Fruit fly (Drosophila melanogaster) whole organism, wandering third instar larva: Measurements from ENCODE around the gene CG13784.
A peak's percentile ranks its signal among the peaks of the same experiment; 100 is the strongest.

Source experiments
- Abd-B ChIP-seq: fragments of >200 bp; optimal IDR thresholded peaks from 2 replicates; lab custom pipeline; 2017; ENCODE audit warnings: missing biosample characterization, missing genetic modification characterization
- CG32264 ChIP-seq: fragments of 200-800 bp; sonication (Bioruptor generic); optimal IDR thresholded peaks from 2 replicates; lab custom pipeline; 2016; ENCODE audit warnings: missing biosample characterization, missing genetic modification characterization
- CG9705 ChIP-seq: fragments of 200-800 bp; sonication (Bioruptor generic); optimal IDR thresholded peaks from 2 replicates; lab custom pipeline; 2018; ENCODE audit warnings: missing biosample characterization, mild to moderate bottlenecking, missing genetic modification characterization
- CrebA ChIP-seq: fragments of 200-800 bp; sonication (Bioruptor generic); optimal IDR thresholded peaks from 2 replicates; lab custom pipeline; 2016; ENCODE audit warnings: missing biosample characterization, mild to moderate bottlenecking, missing genetic modification characterization, borderline replicate concordance
- Dfd ChIP-seq: fragments of >200 bp; optimal IDR thresholded peaks from 2 replicates; lab custom pipeline; 2017; ENCODE audit warnings: missing biosample characterization, missing genetic modification characterization
- Dif ChIP-seq: fragments of 200-275, 200-300 bp; sonication (Bioruptor generic); optimal IDR thresholded peaks from 2 replicates; lab custom pipeline; 2018; ENCODE audit warnings: missing biosample characterization, missing genetic modification characterization; ENCODE audit not compliant: partially characterized antibody
- GATAd ChIP-seq: sonication (Bioruptor generic); optimal IDR thresholded peaks from 2 replicates; lab custom pipeline; 2016; ENCODE audit warnings: missing biosample characterization, missing genetic modification characterization
- HLH106 ChIP-seq: fragments of 200-800 bp; optimal IDR thresholded peaks from 3 replicates; lab custom pipeline; 2019; ENCODE audit warnings: missing biosample characterization, mild to moderate bottlenecking, missing genetic modification characterization, moderate library complexity
- Hnf4 ChIP-seq: fragments of 200-800 bp; sonication (Bioruptor generic); optimal IDR thresholded peaks from 2 replicates; lab custom pipeline; 2016; ENCODE audit warnings: missing biosample characterization, mild to moderate bottlenecking, missing genetic modification characterization
- Hr78 ChIP-seq: fragments of >200 bp; optimal IDR thresholded peaks from 2 replicates; lab custom pipeline; 2017; ENCODE audit warnings: missing biosample characterization, missing genetic modification characterization
- Hr83 ChIP-seq: fragments of 200-300 bp; sonication (Bioruptor generic); optimal IDR thresholded peaks from 2 replicates; lab custom pipeline; 2016; ENCODE audit warnings: missing biosample characterization, mild to moderate bottlenecking, missing genetic modification characterization, moderate library complexity; ENCODE audit not compliant: poor library complexity, severe bottlenecking
- Jra ChIP-seq: sonication (Bioruptor generic); optimal IDR thresholded peaks from 2 replicates; lab custom pipeline; 2016; ENCODE audit warnings: missing biosample characterization, missing genetic modification characterization
- Mio ChIP-seq: sonication (Bioruptor generic); optimal IDR thresholded peaks from 2 replicates; lab custom pipeline; 2016; ENCODE audit warnings: missing biosample characterization, missing genetic modification characterization
- Myc ChIP-seq: fragments of >200 bp; optimal IDR thresholded peaks from 2 replicates; lab custom pipeline; 2017
- N ChIP-seq: fragments of >200 bp; optimal IDR thresholded peaks from 2 replicates; lab custom pipeline; 2018; ENCODE audit warnings: missing biosample characterization, missing external identifiers, missing genetic modification characterization
- OdsH ChIP-seq: fragments of 200-800 bp; sonication (Bioruptor generic); optimal IDR thresholded peaks from 2 replicates; lab custom pipeline; 2016; ENCODE audit warnings: missing biosample characterization, mild to moderate bottlenecking, missing genetic modification characterization
- Rel ChIP-seq, 2 experiments: fragments of 200-800 bp; sonication (Bioruptor generic) in 1 of 2; optimal IDR thresholded peaks; 2 replicates in 1 of 2; 3 replicates in 1 of 2; lab custom pipeline; 2016 to 2019; ENCODE audit warnings: mild to moderate bottlenecking in 2 of 2, missing biosample characterization in 2 of 2, missing genetic modification characterization in 2 of 2, moderate library complexity in 1 of 2
- Sp1 ChIP-seq: fragments of 200-800 bp; sonication (Bioruptor generic); optimal IDR thresholded peaks from 3 replicates; lab custom pipeline; 2019; ENCODE audit warnings: missing biosample characterization, mild to moderate bottlenecking, missing genetic modification characterization, moderate library complexity
- Vsx2 ChIP-seq: fragments of 200-300, 225-300 bp; sonication (Bioruptor generic); optimal IDR thresholded peaks from 2 replicates; lab custom pipeline; 2018; ENCODE audit warnings: missing biosample characterization, missing genetic modification characterization; ENCODE audit not compliant: partially characterized antibody
- br ChIP-seq: fragments of 200-800 bp; sonication (Bioruptor generic); optimal IDR thresholded peaks from 2 replicates; lab custom pipeline; 2016; ENCODE audit warnings: missing biosample characterization, missing genetic modification characterization
- brk ChIP-seq: fragments of 200-800 bp; sonication (Bioruptor generic); optimal IDR thresholded peaks from 2 replicates; lab custom pipeline; 2016; ENCODE audit warnings: missing biosample characterization, mild to moderate bottlenecking, missing genetic modification characterization
- dl ChIP-seq, 2 experiments: fragments of 175-275, 200-275 bp in 1 of 2; fragments of 200-275 bp in 1 of 2; sonication (Bioruptor generic); optimal IDR thresholded peaks; lab custom pipeline; 2018; ENCODE audit warnings: mild to moderate bottlenecking in 2 of 2, missing biosample characterization in 2 of 2, missing genetic modification characterization in 2 of 2, moderate library complexity in 2 of 2; ENCODE audit not compliant: partially characterized antibody in 2 of 2, insufficient read depth in 1 of 2
- dmrt93B ChIP-seq: fragments of 200-800 bp; sonication (Bioruptor generic); optimal IDR thresholded peaks from 2 replicates; lab custom pipeline; 2018; ENCODE audit warnings: missing biosample characterization, mild to moderate bottlenecking, missing genetic modification characterization
- dsf ChIP-seq: sonication (Bioruptor generic); optimal IDR thresholded peaks from 2 replicates; lab custom pipeline; 2016; ENCODE audit warnings: missing biosample characterization, missing genetic modification characterization, borderline replicate concordance
- ey ChIP-seq: fragments of 200-800 bp; sonication (Bioruptor generic); optimal IDR thresholded peaks from 2 replicates; lab custom pipeline; 2016; ENCODE audit warnings: missing biosample characterization, missing genetic modification characterization
- foxo ChIP-seq, 2 experiments: fragments of 200-800 bp; sonication (Bioruptor generic); optimal IDR thresholded peaks; 2 replicates in 1 of 2; 3 replicates in 1 of 2; lab custom pipeline; 2016 to 2017; ENCODE audit warnings: missing biosample characterization in 2 of 2, missing genetic modification characterization in 2 of 2
- fru ChIP-seq: fragments of 200-800 bp; sonication (Bioruptor generic); optimal IDR thresholded peaks from 3 replicates; lab custom pipeline; 2016; ENCODE audit warnings: missing biosample characterization, mild to moderate bottlenecking, missing genetic modification characterization
- h ChIP-seq: fragments of 200-800 bp; sonication (Bioruptor generic); optimal IDR thresholded peaks from 3 replicates; lab custom pipeline; 2016; ENCODE audit warnings: missing biosample characterization, mild to moderate bottlenecking, missing genetic modification characterization
- jim ChIP-seq: fragments of 175-275, 200-325 bp; sonication (Bioruptor generic); optimal IDR thresholded peaks from 2 replicates; lab custom pipeline; 2016; ENCODE audit warnings: missing biosample characterization, mild to moderate bottlenecking, missing genetic modification characterization
- lola ChIP-seq: fragments of >200 bp; optimal IDR thresholded peaks from 2 replicates; lab custom pipeline; 2017; ENCODE audit warnings: missing biosample characterization, missing genetic modification characterization
- pan ChIP-seq: fragments of >200 bp; optimal IDR thresholded peaks from 2 replicates; lab custom pipeline; 2017
- psq ChIP-seq: fragments of 200-800 bp; sonication (Bioruptor generic); optimal IDR thresholded peaks from 3 replicates; lab custom pipeline; 2017; ENCODE audit warnings: missing biosample characterization, mild to moderate bottlenecking, missing genetic modification characterization, moderate library complexity
- rgr ChIP-seq: fragments of 200-800 bp; sonication (Bioruptor generic); optimal IDR thresholded peaks from 3 replicates; lab custom pipeline; 2016; ENCODE audit warnings: missing biosample characterization, mild to moderate bottlenecking, missing genetic modification characterization
- sage ChIP-seq: fragments of 200-800 bp; sonication (Bioruptor generic); optimal IDR thresholded peaks from 2 replicates; lab custom pipeline; 2016; ENCODE audit warnings: missing biosample characterization, mild to moderate bottlenecking, missing genetic modification characterization
- sv ChIP-seq: fragments of 200-800 bp; sonication (Bioruptor generic); optimal IDR thresholded peaks from 3 replicates; lab custom pipeline; 2016; ENCODE audit warnings: missing biosample characterization, missing genetic modification characterization
- tai ChIP-seq: sonication (Bioruptor generic); optimal IDR thresholded peaks from 2 replicates; lab custom pipeline; 2016; ENCODE audit warnings: missing biosample characterization, missing genetic modification characterization
- usp ChIP-seq: fragments of >200 bp; optimal IDR thresholded peaks from 2 replicates; lab custom pipeline; 2017; ENCODE audit warnings: missing biosample characterization, missing genetic modification characterization
- woc ChIP-seq: sonication (Bioruptor generic); optimal IDR thresholded peaks from 2 replicates; lab custom pipeline; 2016; ENCODE audit warnings: missing biosample characterization, mild to moderate bottlenecking, missing genetic modification characterization

CG13784 gene

DNA sequence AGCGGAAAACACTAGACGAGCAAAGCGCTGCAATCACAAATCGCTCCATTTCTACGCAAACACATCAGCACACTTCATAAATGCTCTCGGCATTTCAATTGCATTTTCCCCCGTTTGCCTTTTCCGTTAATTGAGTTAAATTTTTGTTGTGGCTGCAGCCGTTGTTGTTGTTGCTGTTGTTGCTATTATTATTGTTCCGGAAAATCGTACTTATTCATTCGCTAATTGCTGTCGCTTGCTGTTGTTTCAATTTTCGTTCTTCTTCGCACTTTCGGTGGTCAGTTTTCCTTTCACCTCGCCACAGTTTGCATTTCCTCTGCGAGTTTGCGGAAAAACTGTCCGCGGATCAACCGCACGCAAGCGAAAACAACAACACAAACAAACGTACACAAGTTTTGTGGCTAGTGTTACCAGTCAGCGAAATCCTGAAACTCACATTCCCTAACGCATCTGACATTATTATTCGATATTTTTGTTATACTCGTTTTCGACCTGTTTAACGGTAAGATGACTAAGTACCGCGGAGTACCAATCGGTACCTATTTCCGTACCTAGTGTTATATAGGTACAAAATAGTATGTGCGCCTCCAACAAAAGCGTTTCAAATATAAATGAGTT is at the start of gene CG13784:
Gene CG13784 (minus strand): TSS at position 384 of the 618 bp plus-strand sequence.
- peak; percentile 23 for TF ChIP-seq rgr (GFP tag; lab: Kevin White, UChicago)
- peak; percentile 55 for TF ChIP-seq tai
- no peak for TF ChIP-seq sage
- TF ChIP-seq CG9705 (GFP tag; lab: Kevin White, UChicago): no peak
- TF ChIP-seq br (GFP tag; lab: Kevin White, UChicago): peak; percentile 13
- peak; percentile 58 for TF ChIP-seq Jra (GFP tag; lab: Kevin White, UChicago)
- peak; percentile 53 for TF ChIP-seq Hr83
- no peak for TF ChIP-seq usp (GFP tag; lab: Kevin White, UChicago)
- TF ChIP-seq Abd-B (GFP tag; lab: Kevin White, UChicago): no peak
- no peak for TF ChIP-seq h (GFP tag; lab: Kevin White, UChicago)
- TF ChIP-seq Myc (lab: Kevin White, UChicago): peak; percentile 73
- TF ChIP-seq dl (GFP tag; optimal IDR thresholded peaks at IDR 0.05; lab: Kevin White, UChicago; ENCODE audit: insufficient read depth in 1 of 2, partially characterized antibody in 2 of 2): no peak
- peak in 1 of 2 experiments; percentile 27 for TF ChIP-seq foxo (GFP tag; optimal IDR thresholded peaks at IDR 0.05; lab: Kevin White, UChicago)
- TF ChIP-seq Vsx2 (GFP tag; lab: Kevin White, UChicago): no peak
- no peak for TF ChIP-seq Rel (GFP tag; optimal IDR thresholded peaks at IDR 0.05; lab: Kevin White, UChicago)
- TF ChIP-seq Rel (tag; optimal IDR thresholded peaks at IDR 0.05; lab: Kevin White, UChicago): peak; percentile 59
- no peak for TF ChIP-seq GATAd (GFP tag; lab: Kevin White, UChicago)
- no peak for TF ChIP-seq pan (lab: Kevin White, UChicago)
- no peak for TF ChIP-seq dmrt93B (GFP tag; lab: Kevin White, UChicago)
- TF ChIP-seq psq (GFP tag; lab: Kevin White, UChicago): no peak
- peak; percentile 46 for TF ChIP-seq Hnf4
- TF ChIP-seq HLH106: peak; percentile 23
- no peak for TF ChIP-seq lola (GFP tag; lab: Kevin White, UChicago)
- no peak for TF ChIP-seq ey (GFP tag; lab: Kevin White, UChicago)
- TF ChIP-seq Hr78 (GFP tag; lab: Kevin White, UChicago): peak; percentile 27
- TF ChIP-seq brk: peak; percentile 35
- TF ChIP-seq Sp1 (GFP tag; lab: Kevin White, UChicago): peak; percentile 40
- TF ChIP-seq Mio: no peak
- TF ChIP-seq Dif: peak; percentile 17
- TF ChIP-seq fru (GFP tag; lab: Kevin White, UChicago): no peak
- no peak for TF ChIP-seq CG32264 (GFP tag; lab: Kevin White, UChicago)
- peak; percentile 15 for TF ChIP-seq OdsH (GFP tag; lab: Kevin White, UChicago)
- no peak for TF ChIP-seq Dfd
- TF ChIP-seq N: peak; percentile 95
- TF ChIP-seq CrebA: no peak
- peak; percentile 52 for TF ChIP-seq woc (GFP tag; lab: Kevin White, UChicago)
- no peak for TF ChIP-seq jim
- no peak for TF ChIP-seq dsf (GFP tag; lab: Kevin White, UChicago)
- no peak for TF ChIP-seq sv (GFP tag; lab: Kevin White, UChicago)

DNA sequence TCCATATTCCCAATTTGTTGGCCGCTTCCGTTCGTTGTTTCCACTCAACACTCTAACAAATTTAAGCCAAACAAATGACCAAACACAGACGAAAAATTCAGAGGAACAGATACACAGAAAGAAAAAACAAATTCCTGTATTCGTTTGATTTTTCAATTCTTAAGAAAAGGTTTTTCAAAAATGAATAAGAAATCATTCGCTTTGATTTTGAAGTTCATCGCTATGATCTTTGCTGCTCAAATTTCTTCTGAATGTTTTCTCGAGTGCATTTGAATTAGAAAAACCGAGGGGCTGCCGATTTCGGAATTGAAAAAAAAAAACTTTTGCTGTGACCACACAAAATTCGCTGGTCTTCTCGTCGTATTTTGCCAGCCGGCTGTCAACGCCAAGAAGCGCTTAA is 46.1 kb upstream of the CG13784 start:
- TF ChIP-seq pan (lab: Kevin White, UChicago) (no peak), woc (GFP tag; lab: Kevin White, UChicago) (no peak), Dif (no peak), Hr83 (no peak), Jra (GFP tag; lab: Kevin White, UChicago) (no peak), HLH106 (no peak), Abd-B (GFP tag; lab: Kevin White, UChicago) (no peak), Hr78 (GFP tag; lab: Kevin White, UChicago) (no peak), Sp1 (GFP tag; lab: Kevin White, UChicago) (no peak), tai (no peak), sage (no peak), dsf (GFP tag; lab: Kevin White, UChicago) (no peak), br (GFP tag; lab: Kevin White, UChicago) (no peak), fru (GFP tag; lab: Kevin White, UChicago) (no peak), h (GFP tag; lab: Kevin White, UChicago) (no peak), Rel (GFP tag; optimal IDR thresholded peaks at IDR 0.05; lab: Kevin White, UChicago) (no peak), Rel (tag; optimal IDR thresholded peaks at IDR 0.05; lab: Kevin White, UChicago) (no peak)
